Worm (Caenorhabditis elegans): ENCODE measurements around the gene K08D12.3.

Gene K08D12.3

ce11 chrIV:1709695-1710315 is at the start of gene K08D12.3, which contains the start of gene pbs-1:
K08D12.3 (plus strand) TSS chrIV:1710265.
pbs-1 (minus strand) TSS chrIV:1709745.
- TF ChIP-seq nhr-2 (tag; optimal IDR thresholded peaks at IDR 0.05) (no peak), unc-120 (tag; optimal IDR thresholded peaks at IDR 0.05; ENCODE audit: poor library complexity, severe bottlenecking) (no peak), ztf-11 (tag; optimal IDR thresholded peaks at IDR 0.05) (no peak), ceh-43 (GFP tag; optimal IDR thresholded peaks at IDR 0.05) (no peak), nhr-12 (tag; optimal IDR thresholded peaks at IDR 0.05) (no peak), flh-1 (GFP tag; optimal IDR thresholded peaks at IDR 0.05) (no peak), lin-13 (tag; optimal IDR thresholded peaks at IDR 0.05) (peak; percentile 88), mab-5 (tag; optimal IDR thresholded peaks at IDR 0.05) (no peak), tbx-8 (GFP tag; optimal IDR thresholded peaks at IDR 0.05) (no peak), unc-39 (tag; optimal IDR thresholded peaks at IDR 0.05) (no peak), sptf-1 (tag; optimal IDR thresholded peaks at IDR 0.05) (no peak), bed-3 (GFP tag; optimal IDR thresholded peaks at IDR 0.05) (no peak), snpc-4 (tag; optimal IDR thresholded peaks at IDR 0.05) (no peak), ceh-39 (tag; optimal IDR thresholded peaks at IDR 0.05) (peak; percentile 49), ces-1 (GFP tag; optimal IDR thresholded peaks at IDR 0.05) (peak; percentile 22), nhr-28 (tag; optimal IDR thresholded peaks at IDR 0.05) (no peak), ham-2 (GFP tag; optimal IDR thresholded peaks at IDR 0.05) (no peak), sem-2 (GFP tag; optimal IDR thresholded peaks at IDR 0.05) (no peak), M03D4.4 (tag; optimal IDR thresholded peaks at IDR 0.05) (no peak), zip-8 (tag; optimal IDR thresholded peaks at IDR 0.05) (no peak), elt-1 (tag; optimal IDR thresholded peaks at IDR 0.05; ENCODE audit: borderline replicate concordance, insufficient read depth) (no peak), hlh-1 (tag; optimal IDR thresholded peaks at IDR 0.05) (no peak), elt-3 (tag; optimal IDR thresholded peaks at IDR 0.05) (no peak), nhr-237 (tag; optimal IDR thresholded peaks at IDR 0.05) (peak; percentile 30), cnd-1 (tag; optimal IDR thresholded peaks at IDR 0.05) (no peak), lsy-2 (tag; optimal IDR thresholded peaks at IDR 0.05) (peak; percentile 72), unc-62 (GFP tag; optimal IDR thresholded peaks at IDR 0.05) (no peak), nhr-76 (tag; optimal IDR thresholded peaks at IDR 0.05) (no peak), ceh-83 (GFP tag; optimal IDR thresholded peaks at IDR 0.05) (no peak), pha-4 (tag; optimal IDR thresholded peaks at IDR 0.05) (peak; percentile 64), mls-2 (tag; optimal IDR thresholded peaks at IDR 0.05) (no peak), blmp-1 (tag; optimal IDR thresholded peaks at IDR 0.05) (no peak), mep-1 (tag; optimal IDR thresholded peaks at IDR 0.05) (peak; percentile 55), drap-1 (GFP tag; optimal IDR thresholded peaks at IDR 0.05) (no peak), lin-32 (GFP tag; optimal IDR thresholded peaks at IDR 0.05) (no peak)

ce11 chrIV:1660735-1661134 is 49.3 kb upstream of the K08D12.3 start:
- TF ChIP-seq lsy-2 (tag; optimal IDR thresholded peaks at IDR 0.05) = no peak
- no peak for TF ChIP-seq snpc-4 (tag; optimal IDR thresholded peaks at IDR 0.05)

- TF ChIP-seq ztf-11 (tag; optimal IDR thresholded peaks at IDR 0.05) (no peak), mab-5 (tag; optimal IDR thresholded peaks at IDR 0.05) (no peak)
These were observed 47.2 kb upstream of the K08D12.3 start for ce11 chrIV:1662872-1663271.

- TF ChIP-seq ceh-39 (tag; optimal IDR thresholded peaks at IDR 0.05) (no peak), bed-3 (GFP tag; optimal IDR thresholded peaks at IDR 0.05) (no peak)
These were observed 37.7 kb upstream of the K08D12.3 start, which contains the start of gene Y41D4B.1 for ce11 chrIV:1672398-1672797. Y41D4B.1 (plus strand) TSS chrIV:1672698.

- TF ChIP-seq blmp-1 (tag; optimal IDR thresholded peaks at IDR 0.05) (no peak), lin-13 (tag; optimal IDR thresholded peaks at IDR 0.05) (no peak), sem-2 (GFP tag; optimal IDR thresholded peaks at IDR 0.05) (no peak), mep-1 (tag; optimal IDR thresholded peaks at IDR 0.05) (no peak), ham-2 (GFP tag; optimal IDR thresholded peaks at IDR 0.05) (no peak), pha-4 (tag; optimal IDR thresholded peaks at IDR 0.05) (no peak), tbx-8 (GFP tag; optimal IDR thresholded peaks at IDR 0.05) (no peak), unc-120 (tag; optimal IDR thresholded peaks at IDR 0.05; ENCODE audit: poor library complexity, severe bottlenecking) (no peak), nhr-12 (tag; optimal IDR thresholded peaks at IDR 0.05) (no peak), ces-1 (GFP tag; optimal IDR thresholded peaks at IDR 0.05) (no peak), lin-32 (GFP tag; optimal IDR thresholded peaks at IDR 0.05) (no peak), ceh-83 (GFP tag; optimal IDR thresholded peaks at IDR 0.05) (no peak), ceh-39 (tag; optimal IDR thresholded peaks at IDR 0.05) (no peak)
These were observed 33.1 kb upstream of the K08D12.3 start for ce11 chrIV:1676926-1677325.
